Worm (Caenorhabditis elegans) whole organism, L1 larva: ENCODE results near the gene hpo-10.

Experiments
- C16A3.4 ChIP-seq: fragments of 150-350 bp; optimal IDR thresholded peaks from 2 replicates; lab custom pipeline; 2014; ENCODE audit warnings: missing biosample characterization, missing genetic modification characterization
- C34B4.2 ChIP-seq: sonication (generic microtip); optimal IDR thresholded peaks from 2 replicates; lab custom pipeline; 2017; ENCODE audit warnings: mild to moderate bottlenecking, missing genetic modification characterization, missing compliant biosample characterization
- F16B12.6 ChIP-seq: fragments of 150-350 bp; optimal IDR thresholded peaks from 2 replicates; lab custom pipeline; 2014; ENCODE audit warnings: missing biosample characterization, missing genetic modification characterization
- alr-1 ChIP-seq: fragments of 200-800 bp; sonication (Bioruptor generic); optimal IDR thresholded peaks from 2 replicates; lab custom pipeline; 2018; ENCODE audit warnings: borderline replicate concordance, mild to moderate bottlenecking, missing genetic modification characterization, missing compliant biosample characterization
- aly-2 ChIP-seq: fragments of 150-350 bp; optimal IDR thresholded peaks from 2 replicates; lab custom pipeline; 2014; ENCODE audit warnings: missing biosample characterization, missing genetic modification characterization
- ceh-8 ChIP-seq: fragments of 200-800 bp; sonication (Bioruptor generic); optimal IDR thresholded peaks from 2 replicates; lab custom pipeline; 2018; ENCODE audit warnings: mild to moderate bottlenecking, missing genetic modification characterization, moderate library complexity, missing compliant biosample characterization
- ceh-82 ChIP-seq, 3 experiments: fragments of 150-350 bp in 1 of 3; sonication (generic microtip) in 2 of 3; optimal IDR thresholded peaks; 2 replicates each; lab custom pipeline; 2014 to 2017; ENCODE audit warnings: missing biosample characterization in 3 of 3, missing genetic modification characterization in 3 of 3
- ceh-88 ChIP-seq: fragments of 200-800 bp; sonication (Bioruptor generic); IDR thresholded peaks from 2 replicates; pipeline ENCODE4 v1.3.6; 2022; ENCODE audit warnings: missing genetic modification characterization, missing compliant biosample characterization
- ces-1 ChIP-seq: fragments of 150-350 bp; optimal IDR thresholded peaks from 2 replicates; lab custom pipeline; 2014; ENCODE audit warnings: missing biosample characterization, missing genetic modification reagents, missing genetic modification characterization
- dsc-1 ChIP-seq: sonication (generic microtip); optimal IDR thresholded peaks from 2 replicates; lab custom pipeline; 2016; ENCODE audit warnings: mild to moderate bottlenecking, missing genetic modification characterization, missing compliant biosample characterization
- efl-1 ChIP-seq, 4 experiments: fragments of 150-350 bp; optimal IDR thresholded peaks in 3 of 4; peaks in 1 of 4; 1 replicate in 1 of 4; 2 replicates in 3 of 4; lab custom pipeline; 2014; ENCODE audit warnings: missing biosample characterization in 2 of 4, missing genetic modification characterization in 2 of 4, missing genetic modification reagents in 2 of 4
- egl-27 ChIP-seq, 2 experiments: fragments of 150-350 bp in 1 of 2; sonication (generic microtip); optimal IDR thresholded peaks; 3 replicates each; lab custom pipeline; 2017 to 2018; ENCODE audit warnings: missing biosample characterization in 2 of 2, missing genetic modification characterization in 2 of 2, missing genetic modification reagents in 2 of 2
- elt-3 ChIP-seq, 6 experiments: fragments of 150-350 bp in 1 of 6; sonication (generic microtip); optimal IDR thresholded peaks; 2 replicates each; lab custom pipeline; 2017 to 2018; ENCODE audit warnings: missing biosample characterization in 6 of 6, missing genetic modification characterization in 6 of 6, inconsistent platforms in 1 of 6
- ets-5 ChIP-seq: fragments of 200-800 bp; sonication (Bioruptor generic); IDR thresholded peaks from 2 replicates; pipeline ENCODE4 v1.3.6; 2022; ENCODE audit warnings: missing genetic modification characterization, missing compliant biosample characterization
- fkh-8 ChIP-seq: sonication (generic microtip); optimal IDR thresholded peaks from 2 replicates; lab custom pipeline; 2016; ENCODE audit warnings: mild to moderate bottlenecking, missing genetic modification characterization, missing compliant biosample characterization
- fos-1 ChIP-seq: fragments of 150-350 bp; optimal IDR thresholded peaks from 2 replicates; lab custom pipeline; 2014; ENCODE audit warnings: missing biosample characterization, missing genetic modification characterization
- grh-1 ChIP-seq: fragments of 200-800 bp; sonication (Bioruptor generic); IDR thresholded peaks from 2 replicates; pipeline ENCODE4 v1.3.6; 2022; ENCODE audit warnings: missing genetic modification reagents, missing genetic modification characterization, missing compliant biosample characterization
- hlh-17 ChIP-seq: fragments of 200-800 bp; sonication (Bioruptor generic); optimal IDR thresholded peaks from 2 replicates; lab custom pipeline; 2018; ENCODE audit warnings: missing genetic modification characterization, mild to moderate bottlenecking, missing compliant biosample characterization, moderate library complexity, borderline replicate concordance
- hpl-2 ChIP-seq: fragments of 150-350 bp; optimal IDR thresholded peaks from 2 replicates; lab custom pipeline; 2014; ENCODE audit warnings: missing biosample characterization, missing genetic modification reagents, missing genetic modification characterization
- isw-1 ChIP-seq: fragments of 200-800 bp; sonication (Bioruptor generic); IDR thresholded peaks from 2 replicates; pipeline ENCODE4 v1.3.6; 2022; ENCODE audit warnings: missing genetic modification characterization, missing compliant biosample characterization
- jun-1 ChIP-seq: fragments of 150-350 bp; optimal IDR thresholded peaks from 2 replicates; lab custom pipeline; 2014; ENCODE audit warnings: missing biosample characterization, missing genetic modification reagents, missing genetic modification characterization
- lin-14 ChIP-seq: fragments of 200-800 bp; sonication (Bioruptor generic); optimal IDR thresholded peaks from 2 replicates; lab custom pipeline; 2018; ENCODE audit warnings: mild to moderate bottlenecking, missing genetic modification characterization, moderate library complexity, missing compliant biosample characterization
- lin-15B ChIP-seq: fragments of 150-350 bp; sonication (generic microtip); optimal IDR thresholded peaks from 3 replicates; lab custom pipeline; 2014; ENCODE audit warnings: missing biosample characterization, missing genetic modification characterization
- lin-35 ChIP-seq, 2 experiments: fragments of 150-350 bp; optimal IDR thresholded peaks; 2 replicates each; lab custom pipeline; 2014; ENCODE audit warnings: missing biosample characterization in 2 of 2, missing genetic modification characterization in 2 of 2, missing genetic modification reagents in 2 of 2
- lsy-2 ChIP-seq, 2 experiments: fragments of 150-350 bp; optimal IDR thresholded peaks; 2 replicates each; lab custom pipeline; 2014; ENCODE audit warnings: missing biosample characterization in 2 of 2, missing genetic modification characterization in 2 of 2
- mdl-1 ChIP-seq, 2 experiments: fragments of 150-350 bp; optimal IDR thresholded peaks; 2 replicates each; lab custom pipeline; 2014 to 2017; ENCODE audit warnings: missing biosample characterization in 2 of 2, missing genetic modification characterization in 2 of 2, inconsistent platforms in 1 of 2
- mef-2 ChIP-seq: fragments of 150-350 bp; optimal IDR thresholded peaks from 2 replicates; lab custom pipeline; 2014; ENCODE audit warnings: missing biosample characterization, missing genetic modification characterization
- nhr-12 ChIP-seq: sonication (generic microtip); optimal IDR thresholded peaks from 2 replicates; lab custom pipeline; 2017; ENCODE audit warnings: missing biosample characterization, missing genetic modification characterization
- nhr-237 ChIP-seq: fragments of 150-350 bp; optimal IDR thresholded peaks from 2 replicates; lab custom pipeline; 2014; ENCODE audit warnings: missing biosample characterization, missing genetic modification characterization
- nhr-28 ChIP-seq: fragments of 150-350 bp; optimal IDR thresholded peaks from 2 replicates; lab custom pipeline; 2014; ENCODE audit warnings: missing biosample characterization, missing genetic modification characterization
- nhr-47 ChIP-seq: sonication (generic microtip); optimal IDR thresholded peaks from 2 replicates; lab custom pipeline; 2016; ENCODE audit warnings: mild to moderate bottlenecking, missing genetic modification characterization, moderate library complexity, missing compliant biosample characterization
- nhr-71 ChIP-seq: sonication (generic microtip); optimal IDR thresholded peaks from 2 replicates; lab custom pipeline; 2016; ENCODE audit warnings: mild to moderate bottlenecking, missing genetic modification characterization, moderate library complexity, missing compliant biosample characterization
- nhr-76 ChIP-seq: sonication (generic microtip); optimal IDR thresholded peaks from 2 replicates; lab custom pipeline; 2017; ENCODE audit warnings: missing biosample characterization, missing genetic modification characterization
- nhr-77 ChIP-seq: fragments of 150-350 bp; optimal IDR thresholded peaks from 2 replicates; lab custom pipeline; 2014; ENCODE audit warnings: missing biosample characterization, missing genetic modification characterization
- nhr-90 ChIP-seq: sonication (generic microtip); optimal IDR thresholded peaks from 2 replicates; lab custom pipeline; 2016; ENCODE audit warnings: mild to moderate bottlenecking, missing genetic modification characterization, missing compliant biosample characterization; ENCODE audit not compliant: poor library complexity
- pqm-1 ChIP-seq: sonication (generic microtip); optimal IDR thresholded peaks from 3 replicates; lab custom pipeline; 2017; ENCODE audit warnings: missing biosample characterization, missing genetic modification characterization
- rnt-1 ChIP-seq: sonication (generic microtip); optimal IDR thresholded peaks from 2 replicates; lab custom pipeline; 2016; ENCODE audit warnings: mild to moderate bottlenecking, missing genetic modification characterization, moderate library complexity, missing compliant biosample characterization
- skn-1 ChIP-seq: fragments of 150-350 bp; optimal IDR thresholded peaks from 2 replicates; lab custom pipeline; 2014; ENCODE audit warnings: missing biosample characterization, missing genetic modification characterization
- snpc-4 ChIP-seq: fragments of 150-350 bp; optimal IDR thresholded peaks from 2 replicates; lab custom pipeline; 2014; ENCODE audit warnings: missing biosample characterization, missing genetic modification characterization
- sptf-1 ChIP-seq: fragments of 150-350 bp; optimal IDR thresholded peaks from 2 replicates; lab custom pipeline; 2014; ENCODE audit warnings: missing biosample characterization, missing genetic modification characterization
- sup-37 ChIP-seq: fragments of 200-800 bp; sonication (Bioruptor generic); optimal IDR thresholded peaks from 2 replicates; lab custom pipeline; 2018; ENCODE audit warnings: mild to moderate bottlenecking, missing genetic modification characterization, missing compliant biosample characterization
- tbx-2 ChIP-seq: sonication (generic microtip); optimal IDR thresholded peaks from 2 replicates; lab custom pipeline; 2016; ENCODE audit warnings: missing genetic modification characterization, missing compliant biosample characterization
- unc-130 ChIP-seq: fragments of 150-350 bp; optimal IDR thresholded peaks from 2 replicates; lab custom pipeline; 2017; ENCODE audit warnings: missing biosample characterization, missing genetic modification characterization, inconsistent platforms
- unc-30 ChIP-seq: sonication (generic microtip); optimal IDR thresholded peaks from 2 replicates; lab custom pipeline; 2017; ENCODE audit warnings: missing biosample characterization, missing genetic modification characterization
- unc-86 ChIP-seq: sonication (generic microtip); optimal IDR thresholded peaks from 2 replicates; lab custom pipeline; 2016; ENCODE audit warnings: missing genetic modification characterization, missing compliant biosample characterization
- zag-1 ChIP-seq: fragments of 150-350 bp; optimal IDR thresholded peaks from 2 replicates; lab custom pipeline; 2014; ENCODE audit warnings: missing biosample characterization, missing genetic modification characterization

Gene hpo-10

ce11 chrIII:5855637-5856179, 23.6 kb upstream of the hpo-10 start, which contains the start of the genes cct-6 and alh-9 (continued):
- TF ChIP-seq rnt-1 (tag; lab: Kevin White, UChicago) (peak; percentile 81), nhr-237 (tag; lab: Kevin White, UChicago) (peak; percentile 63), aly-2 (tag; lab: Kevin White, UChicago) (peak; percentile 15), nhr-12 (no peak), mef-2 (tag; lab: Kevin White, UChicago) (no peak), lin-14 (peak; percentile 79), pqm-1 (tag; lab: Kevin White, UChicago) (no peak), sup-37 (GFP tag; lab: Kevin White, UChicago) (no peak), alr-1 (tag; lab: Kevin White, UChicago) (no peak), nhr-77 (tag; lab: Kevin White, UChicago) (peak; percentile 76), hlh-17 (no peak), C16A3.4 (tag; lab: Kevin White, UChicago) (peak; percentile 88), nhr-71 (tag; lab: Kevin White, UChicago) (peak; percentile 87), F16B12.6 (tag; lab: Kevin White, UChicago) (peak; percentile 53), lin-15B (peak; percentile 73), egl-27 (tag; optimal IDR thresholded peaks at IDR 0.05; lab: Kevin White, UChicago) (no peak), ces-1 (no peak), elt-3 (tag; optimal IDR thresholded peaks at IDR 0.05; lab: Kevin White, UChicago) (peak in 3 of 6 experiments; percentile 24 to 92 (median 60)), nhr-90 (tag; lab: Kevin White, UChicago) (peak; percentile 65), jun-1 (tag; lab: Kevin White, UChicago) (peak; percentile 65), ceh-82 (tag; optimal IDR thresholded peaks at IDR 0.05; lab: Kevin White, UChicago) (peak; percentile 75 to 93 (median 76)), unc-130 (peak; percentile 88), fkh-8 (peak; percentile 75), unc-86 (tag; lab: Kevin White, UChicago) (peak; percentile 69), grh-1 (peak; percentile 56), efl-1 (optimal IDR thresholded peaks at IDR 0.05; lab: Kevin White, UChicago) (peak; percentile 85 to 96), efl-1 (GFP tag; optimal IDR thresholded peaks at IDR 0.05 in 1 of 2; lab: Kevin White, UChicago) (peak; percentile 96 to 99), ets-5 (GFP tag; lab: Robert Waterston, UW) (no peak), hpl-2 (GFP tag; lab: Kevin White, UChicago) (no peak), nhr-47 (tag; lab: Kevin White, UChicago) (peak; percentile 81), fos-1 (tag; lab: Kevin White, UChicago) (peak; percentile 62), mdl-1 (tag; optimal IDR thresholded peaks at IDR 0.05; lab: Kevin White, UChicago) (peak in 1 of 2 experiments; percentile 83), nhr-28 (tag; lab: Kevin White, UChicago) (no peak), zag-1 (no peak), isw-1 (GFP tag; lab: Robert Waterston, UW) (peak; percentile 81), lsy-2 (tag; optimal IDR thresholded peaks at IDR 0.05; lab: Kevin White, UChicago) (peak; percentile 86 to 95), ceh-88 (no peak), sptf-1 (no peak), unc-30 (no peak), dsc-1 (peak; percentile 59), C34B4.2 (tag; lab: Kevin White, UChicago) (no peak), lin-35 (GFP tag; optimal IDR thresholded peaks at IDR 0.05; lab: Kevin White, UChicago) (peak; percentile 98), skn-1 (tag; lab: Kevin White, UChicago) (peak; percentile 84), ceh-8 (GFP tag; lab: Kevin White, UChicago) (no peak), nhr-76 (no peak), snpc-4 (tag; lab: Kevin White, UChicago) (peak; percentile 51), tbx-2 (peak; percentile 76)
- TF ChIP-seq, all 84 proteins: peak for 51
